Worm (Caenorhabditis elegans): ENCODE results near the gene R03A10.5.
A peak's percentile ranks its signal among the peaks of the same experiment; 100 is the strongest.

Gene R03A10.5

DNA sequence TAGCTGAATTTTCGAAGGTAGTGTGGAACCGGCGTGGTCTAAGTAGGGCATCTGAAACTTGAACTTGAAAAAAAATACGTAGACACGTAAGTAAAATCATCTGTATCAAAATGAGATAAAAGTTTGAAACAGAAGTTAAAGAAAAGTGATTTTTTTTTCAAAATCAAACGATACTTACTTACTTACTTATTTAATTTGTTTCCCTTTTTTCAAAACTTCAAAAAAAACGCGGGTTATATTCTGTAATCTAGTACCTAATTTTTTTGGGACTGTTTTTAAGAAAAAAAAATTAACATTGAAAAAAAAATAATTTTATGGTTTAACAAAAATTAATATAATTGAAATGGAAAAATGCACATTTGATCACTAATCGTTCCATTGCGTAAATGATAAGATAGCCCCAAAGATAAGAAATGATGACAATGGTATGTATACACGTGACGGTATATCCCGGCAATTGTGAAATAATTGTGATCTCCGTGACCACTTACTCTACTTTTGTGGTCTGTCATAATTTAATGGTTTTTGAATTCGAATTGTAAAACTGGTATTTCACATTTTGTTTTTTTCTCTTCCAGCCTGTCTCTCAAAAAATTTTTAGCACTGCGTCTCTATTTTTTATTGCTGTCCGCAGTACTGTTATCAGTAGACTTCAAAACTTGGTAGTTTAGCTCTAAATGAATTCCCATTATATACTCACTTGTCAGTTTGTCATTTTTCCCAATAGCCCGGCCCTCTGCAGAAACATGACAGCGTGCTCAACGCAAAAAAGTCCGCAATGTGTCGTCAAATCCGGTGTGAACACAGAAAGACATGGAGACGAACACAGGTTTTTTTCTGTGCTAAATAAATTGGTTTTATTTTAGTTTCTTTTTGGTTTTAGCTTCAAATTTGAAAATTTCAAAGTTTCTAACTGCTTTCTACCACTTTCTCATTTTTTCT lies 5.5 kb upstream of the R03A10.5 start, which contains the start of gene mocs-1:
Gene mocs-1 (minus strand): TSS at position 51 of the 942 bp plus-strand sequence.
- TF ChIP-seq elt-2 (tag; optimal IDR thresholded peaks at IDR 0.05) (peak; percentile 87), unc-39 (tag; optimal IDR thresholded peaks at IDR 0.05) (no peak), nhr-237 (tag; optimal IDR thresholded peaks at IDR 0.05) (no peak), mml-1 (tag; optimal IDR thresholded peaks at IDR 0.05) (no peak), lsy-12 (tag; optimal IDR thresholded peaks at IDR 0.05) (no peak), pqm-1 (tag; optimal IDR thresholded peaks at IDR 0.05) (peak; percentile 68), lin-39 (tag; optimal IDR thresholded peaks at IDR 0.05) (no peak), zag-1 (tag; optimal IDR thresholded peaks at IDR 0.05) (no peak), fkh-10 (GFP tag; optimal IDR thresholded peaks at IDR 0.05) (no peak), R02D3.7 (tag; optimal IDR thresholded peaks at IDR 0.05) (no peak), mdl-1 (tag; optimal IDR thresholded peaks at IDR 0.05) (no peak), egl-5 (tag; optimal IDR thresholded peaks at IDR 0.05) (peak; percentile 12), tbx-2 (tag; optimal IDR thresholded peaks at IDR 0.05) (no peak), jun-1 (tag; optimal IDR thresholded peaks at IDR 0.05) (no peak), daf-12 (tag; optimal IDR thresholded peaks at IDR 0.05) (no peak), nhr-28 (tag; optimal IDR thresholded peaks at IDR 0.05) (no peak), pha-4 (tag; optimal IDR thresholded peaks at IDR 0.05) (peak; percentile 21), ztf-4 (tag; optimal IDR thresholded peaks at IDR 0.05) (no peak), nhr-76 (tag; optimal IDR thresholded peaks at IDR 0.05) (no peak), skn-1 (tag; optimal IDR thresholded peaks at IDR 0.05) (peak; percentile 64), nhr-77 (tag; optimal IDR thresholded peaks at IDR 0.05) (no peak), nhr-11 (tag; optimal IDR thresholded peaks at IDR 0.05) (no peak), nhr-67 (tag; optimal IDR thresholded peaks at IDR 0.05) (no peak), ceh-28 (tag; optimal IDR thresholded peaks at IDR 0.05) (no peak), nhr-25 (tag; optimal IDR thresholded peaks at IDR 0.05) (no peak), nfya-1 (tag; optimal IDR thresholded peaks at IDR 0.05; ENCODE audit: insufficient read depth) (peak; percentile 21), hmg-11 (tag; optimal IDR thresholded peaks at IDR 0.05) (peak; percentile 62), ZK546.5 (tag; optimal IDR thresholded peaks at IDR 0.05) (no peak)

DNA sequence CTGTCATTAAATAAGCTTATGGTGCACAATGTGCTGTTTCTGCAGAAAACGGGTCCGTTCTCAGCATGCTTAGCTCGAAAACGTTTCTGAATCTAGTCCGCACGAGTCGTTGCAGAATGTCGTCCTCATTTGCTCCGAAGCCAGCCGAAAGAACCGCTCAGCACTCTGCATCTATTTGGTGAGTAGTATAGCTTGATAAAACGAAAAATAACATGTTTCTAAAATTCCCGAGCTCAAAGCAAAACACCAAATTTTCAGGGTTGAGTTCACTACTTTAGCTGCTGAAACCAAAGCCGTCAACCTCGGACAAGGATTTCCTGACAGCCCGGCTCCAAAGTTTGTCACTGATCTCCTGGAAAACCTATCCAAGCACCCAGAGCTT lies 4.8 kb upstream of the R03A10.5 start, which contains the start of gene nkat-3:
Gene nkat-3 (plus strand): TSS at position 46 of the 382 bp plus-strand sequence.
- TF ChIP-seq aly-2 (tag; optimal IDR thresholded peaks at IDR 0.05), result no peak
- TF ChIP-seq ZK546.5 (tag; optimal IDR thresholded peaks at IDR 0.05), result no peak
- TF ChIP-seq unc-39 (tag; optimal IDR thresholded peaks at IDR 0.05), result no peak
- TF ChIP-seq mdl-1 (tag; optimal IDR thresholded peaks at IDR 0.05), result no peak
- no peak for TF ChIP-seq nhr-77 (tag; optimal IDR thresholded peaks at IDR 0.05)
- no peak for TF ChIP-seq ceh-16 (tag; optimal IDR thresholded peaks at IDR 0.05)
- TF ChIP-seq nhr-76 (tag; optimal IDR thresholded peaks at IDR 0.05), result no peak
- no peak for TF ChIP-seq ama-1 (optimal IDR thresholded peaks at IDR 0.05)
- no peak for TF ChIP-seq ztf-4 (tag; optimal IDR thresholded peaks at IDR 0.05)
- TF ChIP-seq lin-15B (tag; optimal IDR thresholded peaks at IDR 0.05), result no peak
- TF ChIP-seq hmg-11 (tag; optimal IDR thresholded peaks at IDR 0.05), result no peak
- no peak for TF ChIP-seq nhr-237 (tag; optimal IDR thresholded peaks at IDR 0.05)

DNA sequence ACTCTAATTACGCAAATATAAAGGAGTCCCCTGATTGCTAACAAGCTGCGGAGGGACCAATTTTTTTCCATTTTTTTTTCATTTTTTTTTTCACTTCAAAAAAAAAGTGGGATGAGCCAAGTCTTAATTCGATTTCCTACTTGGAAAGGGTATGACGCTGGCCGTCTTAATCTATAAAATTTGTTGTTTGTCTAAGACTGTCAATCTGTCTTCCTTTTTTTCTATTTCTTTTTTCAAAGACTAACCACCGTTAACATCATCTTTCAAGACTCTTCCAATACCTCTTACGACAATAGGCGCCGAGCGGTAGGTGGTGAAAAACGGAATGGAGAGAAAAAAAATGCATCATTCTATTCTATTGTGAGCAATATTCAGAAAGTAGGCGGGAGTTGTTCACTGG lies 18.5 kb downstream of the R03A10.5 start:
- TF ChIP-seq egl-27 (tag; optimal IDR thresholded peaks at IDR 0.05) (no peak), ceh-9 (tag; optimal IDR thresholded peaks at IDR 0.05) (no peak), nhr-237 (tag; optimal IDR thresholded peaks at IDR 0.05) (no peak), R02D3.7 (tag; optimal IDR thresholded peaks at IDR 0.05) (no peak), hmg-11 (tag; optimal IDR thresholded peaks at IDR 0.05) (no peak), snpc-4 (tag; optimal IDR thresholded peaks at IDR 0.05) (no peak), nhr-28 (tag; optimal IDR thresholded peaks at IDR 0.05) (no peak), pha-4 (tag; optimal IDR thresholded peaks at IDR 0.05) (no peak), nhr-77 (tag; optimal IDR thresholded peaks at IDR 0.05) (no peak), skn-1 (tag; optimal IDR thresholded peaks at IDR 0.05) (no peak), nhr-11 (tag; optimal IDR thresholded peaks at IDR 0.05) (no peak), eor-1 (tag; optimal IDR thresholded peaks at IDR 0.05) (no peak), ama-1 (optimal IDR thresholded peaks at IDR 0.05) (no peak), ceh-82 (tag; optimal IDR thresholded peaks at IDR 0.05) (no peak), ztf-4 (tag; optimal IDR thresholded peaks at IDR 0.05) (no peak), pqm-1 (tag; optimal IDR thresholded peaks at IDR 0.05) (no peak), mml-1 (tag; optimal IDR thresholded peaks at IDR 0.05) (no peak), nfya-1 (tag; optimal IDR thresholded peaks at IDR 0.05; ENCODE audit: insufficient read depth) (no peak), mdl-1 (tag; optimal IDR thresholded peaks at IDR 0.05) (no peak)

Measured in whole organism, L3 larva.